Fruit fly (Drosophila melanogaster) whole organism, embryonic: ENCODE data around the gene isoQC.

Source experiments
- ATbp ChIP-seq: fragments of 200-800 bp; sonication (Bioruptor generic); optimal IDR thresholded peaks from 2 replicates; lab custom pipeline; 2017; ENCODE audit warnings: missing biosample characterization, mild to moderate bottlenecking, missing genetic modification characterization, missing genetic modification reagents
- Adf1 ChIP-seq: fragments of 200-800 bp; sonication (Bioruptor generic); IDR thresholded peaks from 2 replicates; pipeline ENCODE4 v1.3.6; 2022; ENCODE audit warnings: missing biosample characterization, missing genetic modification characterization
- BEAF-32 ChIP-seq: fragments of 200-800 bp; sonication (Bioruptor generic); optimal IDR thresholded peaks from 3 replicates; lab custom pipeline; 2017; ENCODE audit warnings: missing biosample characterization, missing genetic modification characterization, mild to moderate bottlenecking, moderate library complexity, missing genetic modification reagents
- CG10267 ChIP-seq: fragments of 200-800 bp; sonication (Bioruptor generic); optimal IDR thresholded peaks from 2 replicates; lab custom pipeline; 2018; ENCODE audit warnings: missing biosample characterization, mild to moderate bottlenecking, missing genetic modification characterization, moderate library complexity
- CG10979 ChIP-seq: fragments of 200-800 bp; sonication (Bioruptor generic); optimal IDR thresholded peaks from 2 replicates; lab custom pipeline; 2018; ENCODE audit warnings: missing biosample characterization, mild to moderate bottlenecking, missing genetic modification characterization, moderate library complexity
- CG11398 ChIP-seq: fragments of 200-800 bp; sonication (Bioruptor generic); optimal IDR thresholded peaks from 2 replicates; lab custom pipeline; 2016; ENCODE audit warnings: missing biosample characterization, missing genetic modification characterization
- CG12071 ChIP-seq: fragments of 200-800 bp; sonication (Bioruptor generic); optimal IDR thresholded peaks from 3 replicates; lab custom pipeline; 2018; ENCODE audit warnings: missing biosample characterization, mild to moderate bottlenecking, missing genetic modification characterization
- CG16815 ChIP-seq: fragments of 200-800 bp; sonication (Bioruptor generic); optimal IDR thresholded peaks from 3 replicates; lab custom pipeline; 2017; ENCODE audit warnings: missing biosample characterization, mild to moderate bottlenecking, missing genetic modification characterization
- CG17186 ChIP-seq: fragments of 200-800 bp; sonication (Bioruptor generic); optimal IDR thresholded peaks from 3 replicates; lab custom pipeline; 2017; ENCODE audit warnings: missing biosample characterization, missing genetic modification reagents, missing genetic modification characterization
- CG18619 ChIP-seq: fragments of 200-800 bp; sonication (Bioruptor generic); optimal IDR thresholded peaks from 3 replicates; lab custom pipeline; 2017; ENCODE audit warnings: missing biosample characterization, mild to moderate bottlenecking, missing genetic modification characterization
- CG2889 ChIP-seq: fragments of 200-800 bp; sonication (Bioruptor generic); IDR thresholded peaks from 3 replicates; pipeline ENCODE4 v1.3.6; 2022; ENCODE audit warnings: missing biosample characterization, missing genetic modification characterization
- CG3726 ChIP-seq: fragments of 200-800 bp; sonication (Bioruptor generic); IDR thresholded peaks from 3 replicates; pipeline ENCODE4, ENCODE4 v1.3.6; 2022; ENCODE audit warnings: missing biosample characterization, missing genetic modification characterization
- CG7372 ChIP-seq: fragments of 200-800 bp; sonication (Bioruptor generic); IDR thresholded peaks from 2 replicates; pipeline ENCODE4 v1.3.6; 2022; ENCODE audit warnings: missing biosample characterization, missing genetic modification characterization
- CG7745 ChIP-seq: fragments of 200-800 bp; sonication (Bioruptor generic); optimal IDR thresholded peaks from 2 replicates; lab custom pipeline; 2018; ENCODE audit warnings: missing biosample characterization, mild to moderate bottlenecking, missing genetic modification characterization, moderate library complexity
- CG9609 ChIP-seq: fragments of 200-800 bp; sonication (Bioruptor generic); optimal IDR thresholded peaks from 3 replicates; lab custom pipeline; 2016; ENCODE audit warnings: missing biosample characterization, missing genetic modification characterization
- Dad ChIP-seq: fragments of 200-800 bp; sonication (Bioruptor generic); optimal IDR thresholded peaks from 3 replicates; lab custom pipeline; 2016; ENCODE audit warnings: missing biosample characterization, missing genetic modification characterization
- Dp ChIP-seq: fragments of 200-800 bp; sonication (Bioruptor generic); optimal IDR thresholded peaks from 2 replicates; lab custom pipeline; 2018; ENCODE audit warnings: missing biosample characterization, mild to moderate bottlenecking, missing genetic modification characterization, moderate library complexity
- ERR ChIP-seq: fragments of 200-800 bp; sonication (Bioruptor generic); optimal IDR thresholded peaks from 2 replicates; lab custom pipeline; 2016; ENCODE audit warnings: missing biosample characterization, missing genetic modification characterization
- Ets65A ChIP-seq: fragments of 200-800 bp; sonication (Bioruptor generic); peaks from one replicate; lab custom pipeline; 2016; ENCODE audit warnings: missing biosample characterization, missing genetic modification characterization
- Fer3 ChIP-seq: fragments of 200-800 bp; sonication (Bioruptor generic); optimal IDR thresholded peaks from 2 replicates; lab custom pipeline; 2018; ENCODE audit warnings: missing biosample characterization, mild to moderate bottlenecking, missing genetic modification characterization, moderate library complexity
- MBD-R2 ChIP-seq: fragments of 200-800 bp; sonication (Bioruptor generic); IDR thresholded peaks from 2 replicates; pipeline ENCODE4 v1.3.6; 2022; ENCODE audit warnings: missing biosample characterization, missing genetic modification characterization
- Mad ChIP-seq: fragments of 200-800 bp; sonication (Bioruptor generic); optimal IDR thresholded peaks from 2 replicates; lab custom pipeline; 2016; ENCODE audit warnings: missing biosample characterization, missing genetic modification characterization
- Max ChIP-seq: fragments of 200-800 bp; sonication (Bioruptor generic); optimal IDR thresholded peaks from 2 replicates; lab custom pipeline; 2016; ENCODE audit warnings: missing biosample characterization, mild to moderate bottlenecking, missing genetic modification characterization
- Med ChIP-seq: fragments of 200-800 bp; sonication (Bioruptor generic); peaks from one replicate; lab custom pipeline; 2016; ENCODE audit warnings: missing biosample characterization, missing genetic modification characterization, mild to moderate bottlenecking, inconsistent platforms, moderate library complexity
- Ssrp ChIP-seq: fragments of 200-800 bp; sonication (Bioruptor generic); optimal IDR thresholded peaks from 2 replicates; lab custom pipeline; 2018; ENCODE audit warnings: missing biosample characterization, mild to moderate bottlenecking, missing genetic modification characterization, moderate library complexity
- aop ChIP-seq: fragments of 200-800 bp; sonication (Bioruptor generic); IDR thresholded peaks from 2 replicates; pipeline ENCODE4 v1.3.6; 2022; ENCODE audit warnings: missing biosample characterization, missing genetic modification characterization
- cato ChIP-seq: fragments of 200-800 bp; sonication (Bioruptor generic); optimal IDR thresholded peaks from 2 replicates; lab custom pipeline; 2016; ENCODE audit warnings: missing biosample characterization, missing genetic modification characterization, borderline replicate concordance
- chn ChIP-seq: fragments of 200-800 bp; sonication (Bioruptor generic); optimal IDR thresholded peaks from 2 replicates; lab custom pipeline; 2016; ENCODE audit warnings: missing biosample characterization, missing genetic modification characterization
- danr ChIP-seq: fragments of 200-800 bp; sonication (Bioruptor generic); IDR thresholded peaks from 2 replicates; pipeline ENCODE4 v1.3.6; 2022; ENCODE audit warnings: missing biosample characterization, missing genetic modification characterization
- fru ChIP-seq: fragments of >200 bp; optimal IDR thresholded peaks from 2 replicates; lab custom pipeline; 2017
- gce ChIP-seq: fragments of 200-800 bp; sonication (Bioruptor generic); IDR thresholded peaks from 3 replicates; pipeline ENCODE4 v1.3.6; 2022; ENCODE audit warnings: missing biosample characterization, missing genetic modification characterization
- gcm ChIP-seq: fragments of 200-800 bp; sonication (Bioruptor generic); optimal IDR thresholded peaks from 2 replicates; lab custom pipeline; 2019; ENCODE audit warnings: missing biosample characterization, mild to moderate bottlenecking, missing genetic modification characterization, moderate library complexity
- gcm2 ChIP-seq: fragments of 200-800 bp; sonication (Bioruptor generic); optimal IDR thresholded peaks from 2 replicates; lab custom pipeline; 2016; ENCODE audit warnings: missing biosample characterization, missing genetic modification characterization
- gsb ChIP-seq: fragments of 200-800 bp; sonication (Bioruptor generic); IDR thresholded peaks from 2 replicates; pipeline ENCODE4 v1.3.6; 2022; ENCODE audit warnings: missing biosample characterization, missing genetic modification characterization
- gsb-n ChIP-seq: fragments of 200-800 bp; sonication (Bioruptor generic); optimal IDR thresholded peaks from 3 replicates; lab custom pipeline; 2018; ENCODE audit warnings: missing biosample characterization, mild to moderate bottlenecking, missing genetic modification characterization
- h ChIP-seq: fragments of >200 bp; optimal IDR thresholded peaks from 2 replicates; lab custom pipeline; 2017
- inv ChIP-seq: fragments of 200-800 bp; sonication (Bioruptor generic); IDR thresholded peaks from 2 replicates; pipeline ENCODE4 v1.3.6; 2022; ENCODE audit warnings: missing biosample characterization, missing genetic modification characterization; ENCODE audit not compliant: partially characterized antibody
- lab ChIP-seq: fragments of 200-800 bp; sonication (Bioruptor generic); optimal IDR thresholded peaks from 3 replicates; lab custom pipeline; 2017; ENCODE audit warnings: missing biosample characterization, missing genetic modification characterization, mild to moderate bottlenecking, moderate library complexity, missing genetic modification reagents
- lmd ChIP-seq: fragments of 200-800 bp; sonication (Bioruptor generic); IDR thresholded peaks from 2 replicates; pipeline ENCODE4 v1.3.6; 2022; ENCODE audit warnings: missing biosample characterization, missing genetic modification characterization
- lola ChIP-seq, 3 experiments: fragments of >200 bp in 2 of 3; fragments of 200-800 bp in 1 of 3; sonication (Bioruptor generic) in 1 of 3; optimal IDR thresholded peaks; 2 replicates each; lab custom pipeline; 2017 to 2019; ENCODE audit warnings: missing biosample characterization in 3 of 3, missing genetic modification characterization in 3 of 3, mild to moderate bottlenecking in 1 of 3, moderate library complexity in 1 of 3
- peb ChIP-seq: fragments of 200-800 bp; sonication (Bioruptor generic); IDR thresholded peaks from 2 replicates; pipeline ENCODE4 v1.3.6; 2022; ENCODE audit warnings: missing biosample characterization, missing genetic modification characterization
- pros ChIP-seq: fragments of 200-800 bp; sonication (Bioruptor generic); optimal IDR thresholded peaks from 3 replicates; lab custom pipeline; 2019; ENCODE audit warnings: missing biosample characterization, mild to moderate bottlenecking, missing genetic modification characterization, moderate library complexity
- psq ChIP-seq: fragments of 200-800 bp; sonication (Bioruptor generic); optimal IDR thresholded peaks from 2 replicates; lab custom pipeline; 2017; ENCODE audit warnings: missing biosample characterization, missing genetic modification characterization
- ro ChIP-seq: fragments of 200-800 bp; sonication (Bioruptor generic); IDR thresholded peaks from 2 replicates; pipeline ENCODE4 v1.3.6; 2022; ENCODE audit warnings: missing biosample characterization, missing genetic modification characterization
- scrt ChIP-seq: fragments of 200-800 bp; sonication (Bioruptor generic); optimal IDR thresholded peaks from 2 replicates; lab custom pipeline; 2018; ENCODE audit warnings: missing biosample characterization, mild to moderate bottlenecking, missing genetic modification characterization, moderate library complexity
- sd ChIP-seq: fragments of 200-800 bp; sonication (Bioruptor generic); optimal IDR thresholded peaks from 3 replicates; lab custom pipeline; 2018; ENCODE audit warnings: missing biosample characterization, mild to moderate bottlenecking, missing genetic modification characterization, moderate library complexity
- tin ChIP-seq: fragments of 200-800 bp; sonication (Bioruptor generic); optimal IDR thresholded peaks from 3 replicates; lab custom pipeline; 2016; ENCODE audit warnings: missing biosample characterization, missing genetic modification characterization
- ttk ChIP-seq: fragments of 200-800 bp; sonication (Bioruptor generic); IDR thresholded peaks from 2 replicates; pipeline ENCODE4 v2.1.2; 2022; ENCODE audit warnings: missing biosample characterization, missing genetic modification characterization
- twi ChIP-seq: fragments of 200-800 bp; optimal IDR thresholded peaks from 2 replicates; lab custom pipeline; 2019; ENCODE audit warnings: missing biosample characterization, mild to moderate bottlenecking, missing genetic modification characterization, moderate library complexity
- z ChIP-seq: fragments of 200-800 bp; sonication (Bioruptor generic); IDR thresholded peaks from 3 replicates; pipeline ENCODE4 v1.3.6; 2022; ENCODE audit warnings: missing biosample characterization, missing genetic modification characterization

The isoQC gene

dm6 chr3L:20517897-20518804 lies 43.9 kb downstream of the isoQC start:
- TF ChIP-seq twi (no peak), CG9609 (GFP tag; lab: Kevin White, UChicago) (no peak), h (no peak), BEAF-32 (no peak), cato (GFP tag; lab: Kevin White, UChicago) (no peak), gcm (GFP tag; lab: Kevin White, UChicago) (no peak), Ssrp (tag; lab: Kevin White, UChicago) (no peak), lab (GFP tag; lab: Kevin White, UChicago) (peak; percentile 19), danr (GFP tag; lab: Robert Waterston, UW) (no peak), tin (GFP tag; lab: Kevin White, UChicago) (no peak), gsb (GFP tag; lab: Robert Waterston, UW) (no peak), CG11398 (GFP tag; lab: Kevin White, UChicago) (no peak), sd (tag; lab: Kevin White, UChicago) (peak; percentile 64), CG18619 (GFP tag; lab: Kevin White, UChicago) (peak; percentile 3), psq (peak; percentile 87), inv (no peak), Med (GFP tag; lab: Kevin White, UChicago) (peak; percentile 84), CG7372 (GFP tag; lab: Robert Waterston, UW) (no peak), Adf1 (no peak), ERR (GFP tag; lab: Kevin White, UChicago) (no peak), CG10267 (tag; lab: Kevin White, UChicago) (peak; percentile 12), lmd (GFP tag; lab: Robert Waterston, UW) (peak; percentile 11; the same call in 1 of the 2 replicates), pros (GFP tag; lab: Kevin White, UChicago) (no peak), gcm2 (GFP tag; lab: Kevin White, UChicago) (no peak), CG17186 (GFP tag; lab: Kevin White, UChicago) (no peak), Ets65A (GFP tag; lab: Kevin White, UChicago) (peak; percentile 74), Mad (no peak), lola (GFP tag; optimal IDR thresholded peaks at IDR 0.05; lab: Kevin White, UChicago) (no peak), CG10979 (tag; lab: Kevin White, UChicago) (no peak), scrt (no peak), peb (GFP tag; lab: Robert Waterston, UW) (no peak), CG3726 (GFP tag; lab: Robert Waterston, UW) (no peak), Dad (GFP tag; lab: Kevin White, UChicago) (no peak), Dp (GFP tag; lab: Kevin White, UChicago) (no peak), z (no peak), ATbp (GFP tag; lab: Kevin White, UChicago) (peak; percentile 15), ro (GFP tag; lab: Robert Waterston, UW) (no peak), MBD-R2 (GFP tag; lab: Robert Waterston, UW) (no peak), ttk (GFP tag; lab: Robert Waterston, UW) (no peak), Max (no peak), fru (lab: Kevin White, UChicago) (no peak), CG16815 (GFP tag; lab: Kevin White, UChicago) (no peak), aop (no peak), Fer3 (tag; lab: Kevin White, UChicago) (peak; percentile 34), CG12071 (GFP tag; lab: Kevin White, UChicago) (no peak), chn (GFP tag; lab: Kevin White, UChicago) (no peak), gce (no peak), gsb-n (tag; lab: Kevin White, UChicago) (no peak), CG2889 (GFP tag; lab: Robert Waterston, UW) (no peak), CG7745 (tag; lab: Kevin White, UChicago) (no peak)
